Fruit fly (Drosophila melanogaster) whole organism, embryonic: ENCODE results near the gene Msh6.
A peak's percentile ranks its signal among the peaks of the same experiment; 100 is the strongest.

Source experiments
- Atf3 ChIP-seq: fragments of 200-800 bp; sonication (Bioruptor generic); optimal IDR thresholded peaks from 3 replicates; lab custom pipeline; 2016; ENCODE audit warnings: missing biosample characterization, missing genetic modification characterization
- Atf6 ChIP-seq: fragments of 200-800 bp; sonication (Bioruptor generic); IDR thresholded peaks from 2 replicates; pipeline ENCODE4 v1.3.6; 2022; ENCODE audit warnings: missing biosample characterization, missing genetic modification characterization
- B-H2 ChIP-seq: fragments of 200-800 bp; sonication (Bioruptor generic); optimal IDR thresholded peaks from 2 replicates; lab custom pipeline; 2018; ENCODE audit warnings: missing biosample characterization, mild to moderate bottlenecking, missing genetic modification characterization
- Blimp-1 ChIP-seq: fragments of 200-800 bp; sonication (Bioruptor generic); optimal IDR thresholded peaks from 3 replicates; lab custom pipeline; 2018; ENCODE audit warnings: missing biosample characterization, missing genetic modification characterization, mild to moderate bottlenecking, moderate library complexity, missing genetic modification reagents
- CG13287 ChIP-seq: fragments of 200-800 bp; sonication (Bioruptor generic); IDR thresholded peaks from 2 replicates; pipeline ENCODE4 v1.3.6; 2022; ENCODE audit warnings: missing biosample characterization, missing genetic modification characterization; ENCODE audit not compliant: partially characterized antibody
- CG14014 ChIP-seq: fragments of 200-800 bp; sonication (Bioruptor generic); IDR thresholded peaks from 2 replicates; pipeline ENCODE4 v1.3.6; 2022; ENCODE audit warnings: missing biosample characterization, missing genetic modification characterization
- CG15514 ChIP-seq: fragments of 200-800 bp; sonication (Bioruptor generic); optimal IDR thresholded peaks from 3 replicates; lab custom pipeline; 2017; ENCODE audit warnings: missing biosample characterization, missing genetic modification characterization, mild to moderate bottlenecking, moderate library complexity, missing genetic modification reagents
- CG15601 ChIP-seq: fragments of 200-800 bp; sonication (Bioruptor generic); optimal IDR thresholded peaks from 3 replicates; lab custom pipeline; 2019; ENCODE audit warnings: missing biosample characterization, mild to moderate bottlenecking, missing genetic modification characterization, moderate library complexity
- CG15696 ChIP-seq: fragments of 200-800 bp; sonication (Bioruptor generic); optimal IDR thresholded peaks from 2 replicates; lab custom pipeline; 2019; ENCODE audit warnings: missing biosample characterization, mild to moderate bottlenecking, missing genetic modification characterization, moderate library complexity
- CG1603 ChIP-seq: fragments of 200-800 bp; sonication (Bioruptor generic); optimal IDR thresholded peaks from 2 replicates; lab custom pipeline; 2019; ENCODE audit warnings: missing biosample characterization, mild to moderate bottlenecking, missing genetic modification characterization, moderate library complexity
- CG17186 ChIP-seq: fragments of 200-800 bp; sonication (Bioruptor generic); optimal IDR thresholded peaks from 3 replicates; lab custom pipeline; 2017; ENCODE audit warnings: missing biosample characterization, missing genetic modification reagents, missing genetic modification characterization
- CG17568 ChIP-seq: fragments of 200-800 bp; sonication (Bioruptor generic); optimal IDR thresholded peaks from 2 replicates; lab custom pipeline; 2018; ENCODE audit warnings: missing biosample characterization, mild to moderate bottlenecking, missing genetic modification characterization, moderate library complexity
- CG18599 ChIP-seq: fragments of 200-800 bp; sonication (Bioruptor generic); optimal IDR thresholded peaks from 3 replicates; lab custom pipeline; 2017; ENCODE audit warnings: missing biosample characterization, missing genetic modification characterization, mild to moderate bottlenecking, moderate library complexity, missing genetic modification reagents
- CG2120 ChIP-seq: fragments of 200-800 bp; sonication (Bioruptor generic); optimal IDR thresholded peaks from 3 replicates; lab custom pipeline; 2016; ENCODE audit warnings: missing biosample characterization, missing genetic modification characterization
- CG30403 ChIP-seq: fragments of 200-800 bp; sonication (Bioruptor generic); optimal IDR thresholded peaks from 3 replicates; lab custom pipeline; 2016; ENCODE audit warnings: missing biosample characterization, missing genetic modification characterization
- CG32532 ChIP-seq: fragments of 200-800 bp; sonication (Bioruptor generic); IDR thresholded peaks from 2 replicates; pipeline ENCODE4 v1.3.6; 2022; ENCODE audit warnings: missing biosample characterization, missing genetic modification characterization
- CG3281 ChIP-seq: fragments of 200-800 bp; sonication (Bioruptor generic); optimal IDR thresholded peaks from 3 replicates; lab custom pipeline; 2017; ENCODE audit warnings: missing biosample characterization, mild to moderate bottlenecking, missing genetic modification characterization
- CG34224 ChIP-seq: fragments of 200-800 bp; sonication (Bioruptor generic); IDR thresholded peaks from 3 replicates; pipeline ENCODE4 v1.3.6; 2022; ENCODE audit warnings: missing biosample characterization, missing genetic modification characterization; ENCODE audit not compliant: partially characterized antibody
- CG6813 ChIP-seq: fragments of 200-800 bp; sonication (Bioruptor generic); optimal IDR thresholded peaks from 2 replicates; lab custom pipeline; 2017; ENCODE audit warnings: missing biosample characterization, missing genetic modification characterization, mild to moderate bottlenecking, moderate library complexity, missing genetic modification reagents
- CG7372 ChIP-seq: fragments of 200-800 bp; sonication (Bioruptor generic); IDR thresholded peaks from 2 replicates; pipeline ENCODE4 v1.3.6; 2022; ENCODE audit warnings: missing biosample characterization, missing genetic modification characterization
- CG7963 ChIP-seq: fragments of 200-800 bp; sonication (Bioruptor generic); IDR thresholded peaks from 3 replicates; pipeline ENCODE4 v1.3.6; 2022; ENCODE audit warnings: missing biosample characterization, missing genetic modification characterization; ENCODE audit not compliant: partially characterized antibody
- Dek ChIP-seq: fragments of 200-800 bp; sonication (Bioruptor generic); optimal IDR thresholded peaks from 3 replicates; lab custom pipeline; 2019; ENCODE audit warnings: missing biosample characterization, mild to moderate bottlenecking, missing genetic modification characterization, moderate library complexity
- E2f2 ChIP-seq: fragments of 200-800 bp; sonication (Bioruptor generic); IDR thresholded peaks from 2 replicates; pipeline ENCODE4 v1.3.6; 2022; ENCODE audit warnings: missing biosample characterization, missing genetic modification characterization
- Hmr ChIP-seq: fragments of 200-800 bp; sonication (Bioruptor generic); optimal IDR thresholded peaks from 3 replicates; lab custom pipeline; 2017; ENCODE audit warnings: mild to moderate bottlenecking, missing biosample characterization, missing genetic modification reagents, missing genetic modification characterization
- Hr51 ChIP-seq, 2 experiments: fragments of 200-800 bp; sonication (Bioruptor generic); optimal IDR thresholded peaks; 2 replicates in 1 of 2; 3 replicates in 1 of 2; lab custom pipeline; 2016 to 2018; ENCODE audit warnings: missing biosample characterization in 2 of 2, missing genetic modification characterization in 2 of 2, mild to moderate bottlenecking in 1 of 2, moderate library complexity in 1 of 2
- MESR4 ChIP-seq: fragments of 200-800 bp; sonication (Bioruptor generic); optimal IDR thresholded peaks from 2 replicates; lab custom pipeline; 2018; ENCODE audit warnings: missing biosample characterization, mild to moderate bottlenecking, missing genetic modification characterization, moderate library complexity
- Med ChIP-seq: fragments of 200-800 bp; sonication (Bioruptor generic); peaks from one replicate; lab custom pipeline; 2016; ENCODE audit warnings: missing biosample characterization, missing genetic modification characterization, mild to moderate bottlenecking, inconsistent platforms, moderate library complexity
- Meics ChIP-seq: fragments of 200-800 bp; sonication (Bioruptor generic); optimal IDR thresholded peaks from 2 replicates; lab custom pipeline; 2017; ENCODE audit warnings: missing biosample characterization, mild to moderate bottlenecking, missing genetic modification characterization
- Scr ChIP-seq: fragments of 200-800 bp; sonication (Bioruptor generic); IDR thresholded peaks from 2 replicates; pipeline ENCODE4 v1.3.6; 2022; ENCODE audit warnings: missing biosample characterization, missing genetic modification characterization; ENCODE audit not compliant: partially characterized antibody
- Spps ChIP-seq: fragments of 200-800 bp; sonication (Bioruptor generic); optimal IDR thresholded peaks from 2 replicates; lab custom pipeline; 2018; ENCODE audit warnings: missing biosample characterization, mild to moderate bottlenecking, missing genetic modification characterization
- Sry-δ ChIP-seq: fragments of 200-800 bp; sonication (Bioruptor generic); optimal IDR thresholded peaks from 2 replicates; lab custom pipeline; 2016; ENCODE audit warnings: missing biosample characterization, missing genetic modification characterization
- Stat92E ChIP-seq, 3 experiments: fragments of >200 bp in 2 of 3; fragments of 200-800 bp in 1 of 3; sonication (Bioruptor generic) in 1 of 3; optimal IDR thresholded peaks; 2 replicates each; lab custom pipeline; 2017 to 2019; ENCODE audit warnings: missing biosample characterization in 3 of 3, missing genetic modification characterization in 3 of 3, mild to moderate bottlenecking in 1 of 3, moderate library complexity in 1 of 3
- caup ChIP-seq: fragments of 200-800 bp; sonication (Bioruptor generic); optimal IDR thresholded peaks from 3 replicates; lab custom pipeline; 2017; ENCODE audit warnings: missing biosample characterization, mild to moderate bottlenecking, missing genetic modification characterization, moderate library complexity; ENCODE audit not compliant: severe bottlenecking
- ci ChIP-seq: fragments of 200-800 bp; sonication (Bioruptor generic); IDR thresholded peaks from 3 replicates; pipeline ENCODE4 v1.3.6; 2022; ENCODE audit warnings: missing biosample characterization, missing genetic modification characterization
- cwo ChIP-seq: fragments of 200-800 bp; sonication (Bioruptor generic); optimal IDR thresholded peaks from 3 replicates; lab custom pipeline; 2017; ENCODE audit warnings: missing biosample characterization, missing genetic modification characterization, mild to moderate bottlenecking, moderate library complexity, missing genetic modification reagents
- dpn ChIP-seq, 2 experiments: fragments of 200-800 bp; sonication (Bioruptor generic); optimal IDR thresholded peaks; 3 replicates each; lab custom pipeline; 2016; ENCODE audit warnings: missing biosample characterization in 2 of 2, missing genetic modification characterization in 2 of 2
- grau ChIP-seq: fragments of 200-800 bp; optimal IDR thresholded peaks from 3 replicates; lab custom pipeline; 2019; ENCODE audit warnings: missing biosample characterization, mild to moderate bottlenecking, missing genetic modification characterization, moderate library complexity
- lab ChIP-seq: fragments of 200-800 bp; sonication (Bioruptor generic); optimal IDR thresholded peaks from 3 replicates; lab custom pipeline; 2017; ENCODE audit warnings: missing biosample characterization, missing genetic modification characterization, mild to moderate bottlenecking, moderate library complexity, missing genetic modification reagents
- nerfin-1 ChIP-seq: fragments of 200-800 bp; sonication (Bioruptor generic); optimal IDR thresholded peaks from 3 replicates; lab custom pipeline; 2019; ENCODE audit warnings: missing biosample characterization, mild to moderate bottlenecking, missing genetic modification characterization, moderate library complexity
- onecut ChIP-seq: fragments of 200-800 bp; sonication (Bioruptor generic); IDR thresholded peaks from 2 replicates; pipeline ENCODE4 v1.3.6; 2022; ENCODE audit warnings: missing biosample characterization, missing genetic modification characterization
- pb ChIP-seq: fragments of 200-800 bp; sonication (Bioruptor generic); optimal IDR thresholded peaks from 3 replicates; lab custom pipeline; 2016; ENCODE audit warnings: missing biosample characterization, missing genetic modification characterization
- schlank ChIP-seq: fragments of 200-800 bp; sonication (Bioruptor generic); optimal IDR thresholded peaks from 2 replicates; lab custom pipeline; 2018; ENCODE audit warnings: missing biosample characterization, mild to moderate bottlenecking, missing genetic modification characterization
- sens ChIP-seq: fragments of 200-800 bp; sonication (Bioruptor generic); peaks from one replicate; lab custom pipeline; 2016; ENCODE audit warnings: missing biosample characterization, missing genetic modification characterization
- tap ChIP-seq: fragments of 200-800 bp; optimal IDR thresholded peaks from 3 replicates; lab custom pipeline; 2019; ENCODE audit warnings: missing biosample characterization, mild to moderate bottlenecking, missing genetic modification characterization, moderate library complexity
- unc-4 ChIP-seq: fragments of 200-800 bp; sonication (Bioruptor generic); IDR thresholded peaks from 2 replicates; pipeline ENCODE4 v1.3.6; 2022; ENCODE audit warnings: missing biosample characterization, missing genetic modification characterization; ENCODE audit not compliant: partially characterized antibody
- vvl ChIP-seq: fragments of 200-800 bp; sonication (Bioruptor generic); IDR thresholded peaks from 2 replicates; pipeline ENCODE4 v1.3.6; 2022; ENCODE audit warnings: missing biosample characterization, missing genetic modification characterization
- zen2 ChIP-seq: fragments of 200-800 bp; sonication (Bioruptor generic); IDR thresholded peaks from 3 replicates; pipeline ENCODE4 v1.3.6; 2022; ENCODE audit warnings: missing biosample characterization, missing genetic modification characterization; ENCODE audit not compliant: partially characterized antibody

Gene Msh6

DNA sequence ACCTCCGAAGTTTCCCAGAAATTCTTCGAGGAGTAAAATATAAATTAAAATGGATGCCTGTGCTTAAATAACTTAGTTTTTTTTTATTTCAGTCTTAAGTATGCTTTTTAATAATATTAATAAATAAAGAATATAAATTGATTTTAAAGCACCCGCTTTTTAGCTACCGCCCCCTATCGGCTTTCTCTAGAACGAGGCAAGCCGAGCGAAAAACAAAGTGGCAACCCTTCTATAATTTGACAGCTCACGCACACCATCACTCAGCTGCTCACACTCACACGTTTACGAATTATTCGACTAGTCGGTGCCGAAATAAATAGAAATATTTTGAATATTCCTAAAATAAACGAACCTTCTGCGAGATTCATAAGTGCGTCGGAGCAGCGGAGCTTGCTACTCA lies 3.2 kb upstream of the Msh6 start, which contains the start of gene CG6878 (continued):
- 0 out of 2 replicates have a peak, but pooled peaks have one; percentile 23 for TF ChIP-seq Scr (GFP tag; lab: Robert Waterston, UW)
- no peak for TF ChIP-seq Atf3 (GFP tag; lab: Kevin White, UChicago)
- TF ChIP-seq tap (tag; lab: Kevin White, UChicago): peak; percentile 32
- peak; percentile 61 for TF ChIP-seq CG1603 (tag; lab: Kevin White, UChicago)
- TF ChIP-seq dpn (GFP tag; optimal IDR thresholded peaks at IDR 0.05; lab: Kevin White, UChicago): peak in 1 of 2 experiments; percentile 16
- peak; percentile 65; the same call in 1 of the 3 replicates for TF ChIP-seq ci (GFP tag; lab: Robert Waterston, UW)
- TF ChIP-seq onecut: peak; percentile 42; the same call in 1 of the 2 replicates
- no peak for TF ChIP-seq Blimp-1
- TF ChIP-seq CG13287: peak; percentile 46; the same call in 1 of the 2 replicates
- TF ChIP-seq zen2 (GFP tag; lab: Robert Waterston, UW): no peak
- peak; percentile 36 for TF ChIP-seq Meics (GFP tag; lab: Kevin White, UChicago)
- no peak for TF ChIP-seq CG7963 (GFP tag; lab: Robert Waterston, UW)
- peak; percentile 20 for TF ChIP-seq CG30403
- TF ChIP-seq grau: peak; percentile 38
- TF ChIP-seq CG15601: peak; percentile 37
- TF ChIP-seq Hr51 (GFP tag; optimal IDR thresholded peaks at IDR 0.05; lab: Kevin White, UChicago): peak in 1 of 2 experiments; percentile 29
- TF ChIP-seq CG34224: 0 out of 3 replicates have a peak, but pooled peaks have one; percentile 29
- TF ChIP-seq Sry-δ (GFP tag; lab: Kevin White, UChicago): peak; percentile 16
- TF ChIP-seq CG32532 (GFP tag; lab: Robert Waterston, UW): peak; percentile 40; the same call in 1 of the 2 replicates
- no peak for TF ChIP-seq cwo
- TF ChIP-seq MESR4 (GFP tag; lab: Kevin White, UChicago): peak; percentile 79
- TF ChIP-seq CG17568: no peak
- TF ChIP-seq unc-4: peak; percentile 34; the same call in 1 of the 2 replicates
- TF ChIP-seq CG14014 (GFP tag; lab: Robert Waterston, UW): peak; percentile 24; the same call in 1 of the 2 replicates
- peak; percentile 45 for TF ChIP-seq vvl
- peak; percentile 32 for TF ChIP-seq CG17186 (GFP tag; lab: Kevin White, UChicago)
- no peak for TF ChIP-seq lab (GFP tag; lab: Kevin White, UChicago)
- TF ChIP-seq B-H2: peak; percentile 52
- no peak for TF ChIP-seq Spps (tag; lab: Kevin White, UChicago)
- TF ChIP-seq CG15696 (tag; lab: Kevin White, UChicago): peak; percentile 13
- no peak for TF ChIP-seq Atf6 (GFP tag; lab: Robert Waterston, UW)
- peak; percentile 39 for TF ChIP-seq Dek (tag; lab: Kevin White, UChicago)
- peak; percentile 97 for TF ChIP-seq E2f2 (GFP tag; lab: Robert Waterston, UW)
- TF ChIP-seq, all 482 proteins: peak for 104

DNA sequence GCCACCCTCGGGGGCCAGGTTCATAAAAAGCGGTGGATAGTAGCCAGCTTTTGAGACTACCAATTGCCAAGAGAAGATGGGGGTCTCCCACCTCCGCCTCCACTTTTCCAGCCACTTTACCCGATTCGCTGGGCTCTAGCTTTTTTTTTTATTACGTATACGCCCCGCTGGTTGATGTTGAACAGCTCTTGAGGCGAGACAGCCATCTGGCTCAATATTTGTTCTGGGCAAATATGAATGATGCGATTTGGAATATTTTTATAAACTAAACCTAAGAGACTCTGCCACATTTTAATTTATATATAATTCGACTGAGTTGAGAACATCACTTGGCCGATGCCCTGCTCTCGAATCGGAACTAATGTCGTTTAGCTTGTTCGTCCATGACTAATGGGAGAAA lies 8.3 kb downstream of the Msh6 start:
- TF ChIP-seq caup (GFP tag; lab: Kevin White, UChicago): peak; percentile 39
- TF ChIP-seq CG3281 (GFP tag; lab: Kevin White, UChicago): peak; percentile 32
- TF ChIP-seq Med (GFP tag; lab: Kevin White, UChicago): peak; percentile 75
- peak; percentile 71 for TF ChIP-seq sens (GFP tag; lab: Kevin White, UChicago)
- TF ChIP-seq CG6813: peak; percentile 3
- peak; percentile 33 for TF ChIP-seq CG2120 (GFP tag; lab: Kevin White, UChicago)
- no peak for TF ChIP-seq nerfin-1 (tag; lab: Kevin White, UChicago)
- TF ChIP-seq pb (GFP tag; lab: Kevin White, UChicago): no peak
- peak; percentile 61 for TF ChIP-seq CG7372 (GFP tag; lab: Robert Waterston, UW)
- peak; percentile 37 for TF ChIP-seq Hmr
- TF ChIP-seq Stat92E (GFP tag; optimal IDR thresholded peaks at IDR 0.05; lab: Kevin White, UChicago): no peak
- TF ChIP-seq Meics (GFP tag; lab: Kevin White, UChicago): peak; percentile 2
- peak; percentile 66 for TF ChIP-seq lab (GFP tag; lab: Kevin White, UChicago)
- TF ChIP-seq CG15514 (GFP tag; lab: Kevin White, UChicago): peak; percentile 35
- peak; percentile 59 for TF ChIP-seq CG18599 (GFP tag; lab: Kevin White, UChicago)
- peak; percentile 0 for TF ChIP-seq schlank
